Fruit fly (Drosophila melanogaster) whole organism, embryonic: Measurements from ENCODE around the gene lbe.
A peak's percentile ranks its signal among the peaks of the same experiment; 100 is the strongest.

Source experiments
- Abd-B ChIP-seq: fragments of 200-800 bp; sonication (Bioruptor generic); optimal IDR thresholded peaks from 2 replicates; lab custom pipeline; 2018; ENCODE audit warnings: missing biosample characterization, mild to moderate bottlenecking, missing genetic modification characterization, moderate library complexity
- Antp ChIP-seq: fragments of 200-800 bp; sonication (Bioruptor generic); optimal IDR thresholded peaks from 3 replicates; lab custom pipeline; 2016; ENCODE audit warnings: missing biosample characterization, missing genetic modification characterization
- Bdp1 ChIP-seq: fragments of 200-800 bp; sonication (Bioruptor generic); optimal IDR thresholded peaks from 3 replicates; lab custom pipeline; 2016; ENCODE audit warnings: missing biosample characterization, missing genetic modification characterization
- CG11398 ChIP-seq: fragments of 200-800 bp; sonication (Bioruptor generic); optimal IDR thresholded peaks from 2 replicates; lab custom pipeline; 2016; ENCODE audit warnings: missing biosample characterization, missing genetic modification characterization
- CG11504 ChIP-seq: fragments of 200-800 bp; sonication (Bioruptor generic); optimal IDR thresholded peaks from 3 replicates; lab custom pipeline; 2019; ENCODE audit warnings: missing biosample characterization, mild to moderate bottlenecking, missing genetic modification characterization, moderate library complexity
- CG13624 ChIP-seq: fragments of 200-800 bp; sonication (Bioruptor generic); optimal IDR thresholded peaks from 2 replicates; lab custom pipeline; 2016; ENCODE audit warnings: missing biosample characterization, missing genetic modification characterization
- CG14050 ChIP-seq: fragments of 200-800 bp; sonication (Bioruptor generic); IDR thresholded peaks from 3 replicates; pipeline ENCODE4 v1.3.6; 2022; ENCODE audit warnings: missing biosample characterization, missing genetic modification characterization
- CG14441 ChIP-seq: fragments of 200-800 bp; sonication (Bioruptor generic); IDR thresholded peaks from 2 replicates; pipeline ENCODE4 v1.3.6; 2022; ENCODE audit warnings: missing biosample characterization, missing genetic modification characterization
- CG14667 ChIP-seq: fragments of 200-800 bp; sonication (Bioruptor generic); IDR thresholded peaks from 2 replicates; pipeline ENCODE4 v1.3.6; 2022; ENCODE audit warnings: missing biosample characterization, missing genetic modification characterization
- CG16813 ChIP-seq: fragments of 200-800 bp; sonication (Bioruptor generic); IDR thresholded peaks from 3 replicates; pipeline ENCODE4 v1.3.6; 2022; ENCODE audit warnings: missing biosample characterization, missing genetic modification characterization; ENCODE audit not compliant: partially characterized antibody
- CG17361 ChIP-seq: fragments of 200-800 bp; sonication (Bioruptor generic); IDR thresholded peaks from 3 replicates; pipeline ENCODE4 v1.3.6; 2022; ENCODE audit warnings: missing biosample characterization, missing genetic modification characterization
- CG17829 ChIP-seq: fragments of 200-800 bp; optimal IDR thresholded peaks from 2 replicates; lab custom pipeline; 2019; ENCODE audit warnings: missing biosample characterization, mild to moderate bottlenecking, missing genetic modification characterization, moderate library complexity
- CG18476 ChIP-seq: fragments of 200-800 bp; sonication (Bioruptor generic); optimal IDR thresholded peaks from 2 replicates; lab custom pipeline; 2016; ENCODE audit warnings: missing biosample characterization, mild to moderate bottlenecking, missing genetic modification characterization
- CG4328 ChIP-seq: fragments of 200-800 bp; sonication (Bioruptor generic); optimal IDR thresholded peaks from 3 replicates; lab custom pipeline; 2017; ENCODE audit warnings: missing biosample characterization, missing genetic modification reagents, missing genetic modification characterization
- CG4820 ChIP-seq: fragments of 200-800 bp; sonication (Bioruptor generic); optimal IDR thresholded peaks from 3 replicates; lab custom pipeline; 2016; ENCODE audit warnings: missing biosample characterization, missing genetic modification characterization
- CG7372 ChIP-seq: fragments of 200-800 bp; sonication (Bioruptor generic); IDR thresholded peaks from 2 replicates; pipeline ENCODE4 v1.3.6; 2022; ENCODE audit warnings: missing biosample characterization, missing genetic modification characterization
- CG7963 ChIP-seq: fragments of 200-800 bp; sonication (Bioruptor generic); IDR thresholded peaks from 3 replicates; pipeline ENCODE4 v1.3.6; 2022; ENCODE audit warnings: missing biosample characterization, missing genetic modification characterization; ENCODE audit not compliant: partially characterized antibody
- CG8388 ChIP-seq: fragments of 200-800 bp; sonication (Bioruptor generic); optimal IDR thresholded peaks from 2 replicates; lab custom pipeline; 2019; ENCODE audit warnings: missing biosample characterization, mild to moderate bottlenecking, missing genetic modification characterization, moderate library complexity
- CG8924 ChIP-seq: fragments of 200-800 bp; optimal IDR thresholded peaks from 3 replicates; lab custom pipeline; 2019; ENCODE audit warnings: missing biosample characterization, mild to moderate bottlenecking, missing genetic modification characterization, moderate library complexity
- D19A ChIP-seq: fragments of 200-800 bp; optimal IDR thresholded peaks from 3 replicates; lab custom pipeline; 2019; ENCODE audit warnings: missing biosample characterization, mild to moderate bottlenecking, missing genetic modification characterization, moderate library complexity
- Dll ChIP-seq: fragments of 200-800 bp; sonication (Bioruptor generic); IDR thresholded peaks from 4 replicates; pipeline ENCODE4 v1.3.6; 2022; ENCODE audit warnings: missing biosample characterization, missing genetic modification characterization; ENCODE audit not compliant: partially characterized antibody
- Doc2 ChIP-seq: fragments of 200-800 bp; sonication (Bioruptor generic); IDR thresholded peaks from 2 replicates; pipeline ENCODE4 v1.3.6; 2022; ENCODE audit warnings: missing biosample characterization, missing genetic modification characterization
- E2f1 ChIP-seq: fragments of 200-800 bp; sonication (Bioruptor generic); IDR thresholded peaks from 2 replicates; pipeline ENCODE4 v1.3.6; 2022; ENCODE audit warnings: missing biosample characterization, missing genetic modification characterization
- Hr78 ChIP-seq, 2 experiments: fragments of 200-800 bp in 1 of 2; fragments of >200 bp in 1 of 2; sonication (Bioruptor generic) in 1 of 2; optimal IDR thresholded peaks; 2 replicates each; lab custom pipeline; 2017 to 2019; ENCODE audit warnings: missing biosample characterization in 2 of 2, missing genetic modification characterization in 2 of 2, mild to moderate bottlenecking in 1 of 2, moderate library complexity in 1 of 2
- MESR4 ChIP-seq: fragments of 200-800 bp; sonication (Bioruptor generic); optimal IDR thresholded peaks from 2 replicates; lab custom pipeline; 2018; ENCODE audit warnings: missing biosample characterization, mild to moderate bottlenecking, missing genetic modification characterization, moderate library complexity
- Neu2 ChIP-seq: fragments of 200-800 bp; sonication (Bioruptor generic); optimal IDR thresholded peaks from 3 replicates; lab custom pipeline; 2016; ENCODE audit warnings: missing biosample characterization, missing genetic modification characterization, borderline replicate concordance
- Nf-YC ChIP-seq: fragments of 200-800 bp; optimal IDR thresholded peaks from 3 replicates; lab custom pipeline; 2019; ENCODE audit warnings: missing biosample characterization, mild to moderate bottlenecking, missing genetic modification characterization, moderate library complexity
- Taf1 ChIP-seq: fragments of 200-800 bp; sonication (Bioruptor generic); IDR thresholded peaks from 2 replicates; pipeline ENCODE4 v1.3.6; 2022; ENCODE audit warnings: missing biosample characterization, missing genetic modification characterization
- Xbp1 ChIP-seq: fragments of 200-800 bp; sonication (Bioruptor generic); optimal IDR thresholded peaks from 3 replicates; lab custom pipeline; 2016; ENCODE audit warnings: missing biosample characterization, mild to moderate bottlenecking, missing genetic modification characterization
- ase ChIP-seq: fragments of 200-800 bp; sonication (Bioruptor generic); IDR thresholded peaks from 3 replicates; pipeline ENCODE4 v1.3.6; 2022; ENCODE audit warnings: missing biosample characterization, missing genetic modification characterization
- btn ChIP-seq: fragments of 200-800 bp; sonication (Bioruptor generic); optimal IDR thresholded peaks from 2 replicates; lab custom pipeline; 2016; ENCODE audit warnings: missing biosample characterization, missing genetic modification characterization
- cg ChIP-seq: fragments of 200-800 bp; sonication (Bioruptor generic); optimal IDR thresholded peaks from 3 replicates; lab custom pipeline; 2019; ENCODE audit warnings: missing biosample characterization, mild to moderate bottlenecking, missing genetic modification characterization, moderate library complexity
- crol ChIP-seq: fragments of 200-800 bp; sonication (Bioruptor generic); IDR thresholded peaks from 2 replicates; pipeline ENCODE4 v1.3.6; 2022; ENCODE audit warnings: missing biosample characterization, missing genetic modification characterization
- cwo ChIP-seq: fragments of 200-800 bp; sonication (Bioruptor generic); optimal IDR thresholded peaks from 3 replicates; lab custom pipeline; 2017; ENCODE audit warnings: missing biosample characterization, missing genetic modification characterization, mild to moderate bottlenecking, moderate library complexity, missing genetic modification reagents
- dati ChIP-seq: fragments of 200-800 bp; sonication (Bioruptor generic); IDR thresholded peaks from 2 replicates; pipeline ENCODE4 v1.3.6; 2022; ENCODE audit warnings: missing biosample characterization, missing genetic modification characterization
- dpn ChIP-seq, 2 experiments: fragments of 200-800 bp; sonication (Bioruptor generic); optimal IDR thresholded peaks; 3 replicates each; lab custom pipeline; 2016; ENCODE audit warnings: missing biosample characterization in 2 of 2, missing genetic modification characterization in 2 of 2
- exex ChIP-seq: fragments of 200-800 bp; sonication (Bioruptor generic); optimal IDR thresholded peaks from 4 replicates; lab custom pipeline; 2018; ENCODE audit warnings: missing biosample characterization, mild to moderate bottlenecking, missing genetic modification characterization, moderate library complexity
- gfzf ChIP-seq: fragments of 200-800 bp; sonication (Bioruptor generic); optimal IDR thresholded peaks from 2 replicates; lab custom pipeline; 2016; ENCODE audit warnings: missing biosample characterization, mild to moderate bottlenecking, missing genetic modification characterization, moderate library complexity
- hkb ChIP-seq, 2 experiments: fragments of 200-800 bp in 1 of 2; fragments of >200 bp in 1 of 2; sonication (Bioruptor generic) in 1 of 2; IDR thresholded peaks in 1 of 2; optimal IDR thresholded peaks in 1 of 2; 2 replicates each; pipeline versions ENCODE4 v1.3.6 to Lab custom; 2017 to 2022; ENCODE audit warnings: missing biosample characterization in 1 of 2, missing genetic modification characterization in 1 of 2
- jumu ChIP-seq: fragments of 200-800 bp; sonication (Bioruptor generic); optimal IDR thresholded peaks from 3 replicates; lab custom pipeline; 2016; ENCODE audit warnings: missing biosample characterization, missing genetic modification characterization
- knrl ChIP-seq: fragments of 200-800 bp; sonication (Bioruptor generic); IDR thresholded peaks from 3 replicates; pipeline ENCODE4 v1.3.6; 2022; ENCODE audit warnings: missing biosample characterization, missing genetic modification characterization; ENCODE audit not compliant: partially characterized antibody
- lola ChIP-seq, 3 experiments: fragments of >200 bp in 2 of 3; fragments of 200-800 bp in 1 of 3; sonication (Bioruptor generic) in 1 of 3; optimal IDR thresholded peaks; 2 replicates each; lab custom pipeline; 2017 to 2019; ENCODE audit warnings: missing biosample characterization in 3 of 3, missing genetic modification characterization in 3 of 3, mild to moderate bottlenecking in 1 of 3, moderate library complexity in 1 of 3
- nerfin-1 ChIP-seq: fragments of 200-800 bp; sonication (Bioruptor generic); optimal IDR thresholded peaks from 3 replicates; lab custom pipeline; 2019; ENCODE audit warnings: missing biosample characterization, mild to moderate bottlenecking, missing genetic modification characterization, moderate library complexity
- nmo ChIP-seq: fragments of 200-800 bp; sonication (Bioruptor generic); optimal IDR thresholded peaks from 2 replicates; lab custom pipeline; 2018; ENCODE audit warnings: missing biosample characterization, mild to moderate bottlenecking, missing genetic modification characterization, moderate library complexity
- org-1 ChIP-seq: fragments of 200-800 bp; sonication (Bioruptor generic); optimal IDR thresholded peaks from 2 replicates; lab custom pipeline; 2017; ENCODE audit warnings: missing biosample characterization, missing genetic modification characterization
- run ChIP-seq: fragments of 200-800 bp; sonication (Bioruptor generic); optimal IDR thresholded peaks from 3 replicates; lab custom pipeline; 2018; ENCODE audit warnings: missing biosample characterization, mild to moderate bottlenecking, missing genetic modification characterization
- sisA ChIP-seq: fragments of 200-800 bp; sonication (Bioruptor generic); IDR thresholded peaks from 2 replicates; pipeline ENCODE4 v1.3.6; 2022; ENCODE audit warnings: missing biosample characterization, missing genetic modification characterization
- slbo ChIP-seq: fragments of 200-800 bp; sonication (Bioruptor generic); IDR thresholded peaks from 2 replicates; pipeline ENCODE4 v1.3.6; 2022; ENCODE audit warnings: missing biosample characterization, missing genetic modification characterization

Gene lbe

dm6 chr3R:21493580-21494257 lies 47.4 kb upstream of the lbe start (continued):
- peak in 1 of 2 experiments; percentile 34 for TF ChIP-seq dpn (GFP tag; optimal IDR thresholded peaks at IDR 0.05; lab: Kevin White, UChicago)
- peak; percentile 71 for TF ChIP-seq CG8924 (tag; lab: Kevin White, UChicago)
- peak; percentile 47 for TF ChIP-seq CG4820 (GFP tag; lab: Kevin White, UChicago)
- no peak for TF ChIP-seq CG11398 (GFP tag; lab: Kevin White, UChicago)
- 0 out of 2 replicates have a peak, but pooled peaks have one; percentile 5 for TF ChIP-seq slbo (GFP tag; lab: Robert Waterston, UW)
- peak; percentile 56 for TF ChIP-seq D19A (tag; lab: Kevin White, UChicago)
- TF ChIP-seq CG18476 (GFP tag; lab: Kevin White, UChicago) = no peak
- TF ChIP-seq sisA = peak; percentile 37; the same call in 1 of the 2 replicates
- TF ChIP-seq CG14441 (GFP tag; lab: Robert Waterston, UW) = no peak; the same call in 1 of the 2 replicates
- peak; percentile 47 for TF ChIP-seq Xbp1
- TF ChIP-seq exex (tag; lab: Kevin White, UChicago) = no peak
- TF ChIP-seq CG13624 = peak; percentile 26
- TF ChIP-seq crol (GFP tag; lab: Robert Waterston, UW) = peak; percentile 72
- TF ChIP-seq Nf-YC = peak; percentile 37
- peak in 1 of 2 experiments; percentile 84 for TF ChIP-seq Hr78 (GFP tag; optimal IDR thresholded peaks at IDR 0.05; lab: Kevin White, UChicago)
- TF ChIP-seq E2f1 (GFP tag; lab: Robert Waterston, UW) = peak; percentile 34
- peak in 1 of 3 experiments; percentile 53 for TF ChIP-seq lola (GFP tag; optimal IDR thresholded peaks at IDR 0.05; lab: Kevin White, UChicago)
- peak; percentile 55 for TF ChIP-seq nerfin-1 (tag; lab: Kevin White, UChicago)
- TF ChIP-seq CG4328 (GFP tag; lab: Kevin White, UChicago) = peak; percentile 2
- no peak for TF ChIP-seq Dll (GFP tag; lab: Robert Waterston, UW)
- TF ChIP-seq MESR4 (GFP tag; lab: Kevin White, UChicago) = no peak
- TF ChIP-seq btn (GFP tag; lab: Kevin White, UChicago) = peak; percentile 34
- TF ChIP-seq gfzf (GFP tag; lab: Kevin White, UChicago) = no peak
- TF ChIP-seq jumu = peak; percentile 18
- TF ChIP-seq hkb (optimal IDR thresholded peaks at IDR 0.05; lab: Kevin White, UChicago) = no peak
- peak; percentile 55 for TF ChIP-seq hkb (GFP tag; IDR thresholded peaks at IDR 0.05; lab: Robert Waterston, UW)
- TF ChIP-seq run = no peak
- TF ChIP-seq CG14050 (GFP tag; lab: Robert Waterston, UW) = 0 out of 3 replicates have a peak, but pooled peaks have one; percentile 19
- no peak for TF ChIP-seq CG7372 (GFP tag; lab: Robert Waterston, UW)
- peak; percentile 24 for TF ChIP-seq CG8388
- no peak for TF ChIP-seq knrl (GFP tag; lab: Robert Waterston, UW)
- no peak for TF ChIP-seq Doc2
- no peak for TF ChIP-seq cwo (GFP tag; lab: Kevin White, UChicago)
- TF ChIP-seq dati (GFP tag; lab: Robert Waterston, UW) = no peak
- peak; percentile 77 for TF ChIP-seq CG11504 (tag; lab: Kevin White, UChicago)
- peak; percentile 77 for TF ChIP-seq CG17361
- TF ChIP-seq Taf1 = no peak
- peak; percentile 15 for TF ChIP-seq Antp (GFP tag; lab: Kevin White, UChicago)
- no peak for TF ChIP-seq CG7963
- peak; percentile 74 for TF ChIP-seq nmo (GFP tag; lab: Kevin White, UChicago)
- no peak for TF ChIP-seq Neu2 (GFP tag; lab: Kevin White, UChicago)
- TF ChIP-seq Bdp1 (GFP tag; lab: Kevin White, UChicago) = no peak
- 0 out of 3 replicates have a peak, but pooled peaks have one; percentile 21 for TF ChIP-seq ase
- no peak for TF ChIP-seq cg (GFP tag; lab: Kevin White, UChicago)
- peak; percentile 41 for TF ChIP-seq CG14667
- peak; percentile 20 for TF ChIP-seq org-1 (GFP tag; lab: Kevin White, UChicago)
- TF ChIP-seq CG16813 (GFP tag; lab: Robert Waterston, UW) = no peak
- peak; percentile 72 for TF ChIP-seq CG17829 (tag; lab: Kevin White, UChicago)
- peak; percentile 41 for TF ChIP-seq Abd-B (GFP tag; lab: Kevin White, UChicago)
